Fruit fly (Drosophila melanogaster): ENCODE measurements around the gene CG42594.

CG42594 gene

DNA sequence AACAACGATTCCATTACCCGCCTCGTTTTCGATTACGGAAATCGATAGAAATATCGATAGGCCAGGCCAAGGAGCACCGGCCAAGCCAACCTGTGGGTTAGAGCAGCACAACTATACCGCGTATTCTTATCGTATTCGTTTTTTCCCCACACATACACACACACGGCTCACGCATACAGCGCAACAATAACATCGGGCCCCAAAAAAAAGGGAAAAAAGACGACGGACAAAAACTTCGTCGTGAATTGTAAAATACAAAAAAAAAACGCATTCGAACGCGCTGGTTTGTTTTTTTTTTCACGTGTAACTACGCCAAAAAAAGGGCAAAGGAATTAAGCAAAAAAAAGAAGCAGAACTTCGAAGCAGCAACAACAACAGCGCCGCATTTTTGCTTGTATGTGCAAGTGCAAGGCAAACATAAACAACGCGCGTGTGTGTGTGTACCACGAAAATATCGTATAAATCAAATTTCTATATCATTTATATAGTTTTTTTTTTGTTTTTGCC, 68.3 kb downstream of the CG42594 start, which contains the start of gene CG32772 (continued):
- TF ChIP-seq BEAF-32 (GFP tag; optimal IDR thresholded peaks at IDR 0.05) (peak; percentile 73), Scr (GFP tag; IDR thresholded peaks at IDR 0.05; ENCODE audit: partially characterized antibody) (peak; percentile 80), psq (GFP tag; optimal IDR thresholded peaks at IDR 0.05) (no peak), twi (tag; optimal IDR thresholded peaks at IDR 0.05) (no peak), CG5245 (GFP tag; optimal IDR thresholded peaks at IDR 0.05) (no peak), CG8359 (GFP tag; optimal IDR thresholded peaks at IDR 0.05; ENCODE audit: borderline replicate concordance) (no peak), ERR (GFP tag; optimal IDR thresholded peaks at IDR 0.05) (no peak), Side (GFP tag; optimal IDR thresholded peaks at IDR 0.05) (no peak), cad (GFP tag; optimal IDR thresholded peaks at IDR 0.05) (no peak), CG1832 (GFP tag; optimal IDR thresholded peaks at IDR 0.05) (peak; percentile 62), CG42726 (GFP tag; IDR thresholded peaks at IDR 0.05; ENCODE audit: partially characterized antibody) (peak; percentile 56; the same call in 1 of the 2 replicates), ara (GFP tag; IDR thresholded peaks at IDR 0.05) (no peak), Bdp1 (GFP tag; optimal IDR thresholded peaks at IDR 0.05) (no peak), CG9876 (GFP tag; optimal IDR thresholded peaks at IDR 0.05) (no peak), Sox100B (GFP tag; optimal IDR thresholded peaks at IDR 0.05) (no peak), Hr51 (GFP tag; optimal IDR thresholded peaks at IDR 0.05) (no peak), insv (GFP tag; optimal IDR thresholded peaks at IDR 0.05) (peak in 1 of 2 experiments; percentile 28), HLHmδ (GFP tag; optimal IDR thresholded peaks at IDR 0.05) (no peak), CG15514 (GFP tag; optimal IDR thresholded peaks at IDR 0.05) (peak; percentile 47), scrt (GFP tag; optimal IDR thresholded peaks at IDR 0.05) (peak; percentile 25), wek (GFP tag; optimal IDR thresholded peaks at IDR 0.05) (no peak), CG18011 (GFP tag; optimal IDR thresholded peaks at IDR 0.05) (no peak), CG12299 (tag; optimal IDR thresholded peaks at IDR 0.05) (no peak), CG15269 (tag; optimal IDR thresholded peaks at IDR 0.05) (no peak), MESR4 (GFP tag; optimal IDR thresholded peaks at IDR 0.05) (peak; percentile 29), CG30020 (tag; optimal IDR thresholded peaks at IDR 0.05) (no peak), disco-r (GFP tag; optimal IDR thresholded peaks at IDR 0.05) (no peak), Bteb2 (GFP tag; optimal IDR thresholded peaks at IDR 0.05) (no peak), Awh (GFP tag; IDR thresholded peaks at IDR 0.05) (no peak), CG1647 (GFP tag; optimal IDR thresholded peaks at IDR 0.05) (no peak), Deaf1 (tag; optimal IDR thresholded peaks at IDR 0.05) (peak; percentile 92), gro (GFP tag; optimal IDR thresholded peaks at IDR 0.05) (peak; percentile 1), Camta (GFP tag; optimal IDR thresholded peaks at IDR 0.05) (no peak), CG6683 (GFP tag; optimal IDR thresholded peaks at IDR 0.05) (no peak), ind (GFP tag; optimal IDR thresholded peaks at IDR 0.05) (no peak), lab (GFP tag; optimal IDR thresholded peaks at IDR 0.05) (no peak), Six4 (GFP tag; optimal IDR thresholded peaks at IDR 0.05) (no peak), trem (tag; optimal IDR thresholded peaks at IDR 0.05) (no peak), CG16813 (GFP tag; IDR thresholded peaks at IDR 0.05; ENCODE audit: partially characterized antibody) (peak; percentile 79), fd102C (GFP tag; optimal IDR thresholded peaks at IDR 0.05) (no peak), CG18599 (GFP tag; optimal IDR thresholded peaks at IDR 0.05) (no peak), Atf3 (GFP tag; optimal IDR thresholded peaks at IDR 0.05) (no peak), caup (GFP tag; optimal IDR thresholded peaks at IDR 0.05; ENCODE audit: severe bottlenecking) (no peak), repo (GFP tag; optimal IDR thresholded peaks at IDR 0.05) (no peak), lola (GFP tag; optimal IDR thresholded peaks at IDR 0.05) (no peak), hth (optimal IDR thresholded peaks at IDR 0.05) (no peak), CG18764 (GFP tag; optimal IDR thresholded peaks at IDR 0.05) (no peak), CG11504 (tag; optimal IDR thresholded peaks at IDR 0.05) (peak; percentile 2), Nf-YA (GFP tag; IDR thresholded peaks at IDR 0.05) (no peak), Hmx (GFP tag; optimal IDR thresholded peaks at IDR 0.05) (no peak)

All from whole organism, embryonic.